Worm (Caenorhabditis elegans) whole organism, L2 larva: Measurements from ENCODE around the gene T23F4.2.

Experiments used
- ceh-82 ChIP-seq: fragments of 150-350 bp; optimal IDR thresholded peaks from 2 replicates; lab custom pipeline; 2014; ENCODE audit warnings: missing biosample characterization, missing genetic modification characterization
- lin-13 ChIP-seq: fragments of 150-350 bp; optimal IDR thresholded peaks from 2 replicates; lab custom pipeline; 2014; ENCODE audit warnings: missing biosample characterization, missing genetic modification reagents, missing genetic modification characterization
- sma-9 ChIP-seq, 2 experiments: fragments of 150-350 bp in 1 of 2; sonication (generic microtip) in 1 of 2; optimal IDR thresholded peaks; 2 replicates each; lab custom pipeline; 2014 to 2016; ENCODE audit warnings: missing genetic modification characterization in 2 of 2, mild to moderate bottlenecking in 1 of 2, missing biosample characterization in 1 of 2, missing compliant biosample characterization in 1 of 2, missing genetic modification reagents in 1 of 2, moderate library complexity in 1 of 2
- ztf-11 ChIP-seq: sonication (generic microtip); optimal IDR thresholded peaks from 2 replicates; lab custom pipeline; 2017; ENCODE audit warnings: missing biosample characterization, missing genetic modification characterization

DNA sequence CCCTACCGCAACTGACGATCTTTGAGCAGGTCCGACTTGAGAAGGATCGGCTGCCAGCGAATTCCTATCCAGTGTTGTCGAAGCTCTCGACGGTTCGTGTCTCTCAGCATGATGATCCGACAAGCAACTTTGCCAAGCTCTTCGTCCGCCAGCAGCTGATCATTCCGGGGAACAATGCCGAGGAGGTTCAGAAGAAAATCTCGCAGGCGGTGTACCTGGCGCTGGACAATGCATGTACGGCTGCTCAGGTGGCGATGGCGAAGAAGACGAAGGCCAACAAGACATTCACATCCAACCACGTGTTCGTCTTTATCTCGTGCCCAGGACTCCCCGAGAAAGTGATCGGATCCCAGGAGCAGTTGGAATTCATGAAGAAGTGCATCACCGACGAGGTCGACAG lies 14.0 kb upstream of the T23F4.2 start:
- TF ChIP-seq lin-13 (GFP tag; lab: Kevin White, UChicago) (no peak), sma-9 (GFP tag; optimal IDR thresholded peaks at IDR 0.05; lab: Kevin White, UChicago) (no peak), sma-9 (tag; optimal IDR thresholded peaks at IDR 0.05; lab: Kevin White, UChicago) (no peak), ceh-82 (no peak), ztf-11 (tag; lab: Kevin White, UChicago) (no peak)
